Fruit fly (Drosophila melanogaster) whole organism, embryonic: Measurements from ENCODE around the gene Uba2.

Experiments
- Bdp1 ChIP-seq: fragments of 200-800 bp; sonication (Bioruptor generic); optimal IDR thresholded peaks from 3 replicates; lab custom pipeline; 2016; ENCODE audit warnings: missing biosample characterization, missing genetic modification characterization
- Bteb2 ChIP-seq: fragments of 200-800 bp; sonication (Bioruptor generic); optimal IDR thresholded peaks from 2 replicates; lab custom pipeline; 2016; ENCODE audit warnings: missing biosample characterization, missing genetic modification characterization
- C15 ChIP-seq: fragments of 200-800 bp; sonication (Bioruptor generic); IDR thresholded peaks from 3 replicates; pipeline ENCODE4 v1.3.6; 2022; ENCODE audit warnings: missing biosample characterization, missing genetic modification characterization
- CG10431 ChIP-seq: fragments of 200-800 bp; sonication (Bioruptor generic); optimal IDR thresholded peaks from 3 replicates; lab custom pipeline; 2018; ENCODE audit warnings: missing biosample characterization, mild to moderate bottlenecking, missing genetic modification characterization
- CG10654 ChIP-seq: fragments of 200-800 bp; sonication (Bioruptor generic); optimal IDR thresholded peaks from 2 replicates; lab custom pipeline; 2016; ENCODE audit warnings: missing biosample characterization, missing genetic modification characterization
- CG14860 ChIP-seq: fragments of 200-800 bp; sonication (Bioruptor generic); IDR thresholded peaks from 3 replicates; pipeline ENCODE4 v1.3.6; 2022; ENCODE audit warnings: missing biosample characterization, missing genetic modification characterization; ENCODE audit not compliant: partially characterized antibody
- CG17359 ChIP-seq: fragments of 200-800 bp; sonication (Bioruptor generic); optimal IDR thresholded peaks from 3 replicates; lab custom pipeline; 2018; ENCODE audit warnings: missing biosample characterization, mild to moderate bottlenecking, missing genetic modification characterization, moderate library complexity
- CG2116 ChIP-seq: fragments of 200-800 bp; sonication (Bioruptor generic); optimal IDR thresholded peaks from 3 replicates; lab custom pipeline; 2018; ENCODE audit warnings: missing biosample characterization, mild to moderate bottlenecking, missing genetic modification characterization
- CG2889 ChIP-seq: fragments of 200-800 bp; sonication (Bioruptor generic); IDR thresholded peaks from 3 replicates; pipeline ENCODE4 v1.3.6; 2022; ENCODE audit warnings: missing biosample characterization, missing genetic modification characterization
- CG30431 ChIP-seq: fragments of 200-800 bp; sonication (Bioruptor generic); optimal IDR thresholded peaks from 2 replicates; lab custom pipeline; 2017; ENCODE audit warnings: missing biosample characterization, missing genetic modification characterization
- CG31388 ChIP-seq: fragments of 200-800 bp; sonication (Bioruptor generic); optimal IDR thresholded peaks from 2 replicates; lab custom pipeline; 2016; ENCODE audit warnings: missing biosample characterization, missing genetic modification characterization
- CG32767 ChIP-seq: fragments of 200-800 bp; sonication (Bioruptor generic); IDR thresholded peaks from 2 replicates; pipeline ENCODE4 v1.3.6; 2022; ENCODE audit warnings: missing biosample characterization, missing genetic modification characterization
- CG3407 ChIP-seq: fragments of 200-800 bp; sonication (Bioruptor generic); optimal IDR thresholded peaks from 2 replicates; lab custom pipeline; 2018; ENCODE audit warnings: missing biosample characterization, mild to moderate bottlenecking, missing genetic modification characterization
- CG43689 ChIP-seq: fragments of 200-800 bp; sonication (Bioruptor generic); IDR thresholded peaks from 2 replicates; pipeline ENCODE4 v1.3.6; 2022; ENCODE audit warnings: missing biosample characterization, missing genetic modification characterization
- CG6683 ChIP-seq: fragments of 200-800 bp; sonication (Bioruptor generic); optimal IDR thresholded peaks from 2 replicates; lab custom pipeline; 2017; ENCODE audit warnings: missing biosample characterization, mild to moderate bottlenecking, missing genetic modification characterization, missing genetic modification reagents
- CG7271 ChIP-seq: fragments of 200-800 bp; sonication (Bioruptor generic); optimal IDR thresholded peaks from 2 replicates; lab custom pipeline; 2018; ENCODE audit warnings: missing biosample characterization, mild to moderate bottlenecking, missing genetic modification characterization, moderate library complexity
- Dek ChIP-seq: fragments of 200-800 bp; sonication (Bioruptor generic); optimal IDR thresholded peaks from 3 replicates; lab custom pipeline; 2019; ENCODE audit warnings: missing biosample characterization, mild to moderate bottlenecking, missing genetic modification characterization, moderate library complexity
- Dip3 ChIP-seq: fragments of 200-800 bp; sonication (Bioruptor generic); optimal IDR thresholded peaks from 3 replicates; lab custom pipeline; 2016; ENCODE audit warnings: missing biosample characterization, missing genetic modification characterization
- Drgx ChIP-seq: fragments of 200-800 bp; sonication (Bioruptor generic); IDR thresholded peaks from 2 replicates; pipeline ENCODE4 v1.3.6; 2022; ENCODE audit warnings: missing biosample characterization, missing genetic modification characterization
- Fer1 ChIP-seq: fragments of 200-800 bp; sonication (Bioruptor generic); optimal IDR thresholded peaks from 2 replicates; lab custom pipeline; 2017; ENCODE audit warnings: missing biosample characterization, mild to moderate bottlenecking, missing genetic modification characterization
- Gug ChIP-seq: fragments of 200-800 bp; sonication (Bioruptor generic); IDR thresholded peaks from 4 replicates; pipeline ENCODE4 v1.3.6; 2022; ENCODE audit warnings: missing biosample characterization, missing genetic modification characterization
- Hand ChIP-seq: fragments of 200-800 bp; sonication (Bioruptor generic); optimal IDR thresholded peaks from 2 replicates; lab custom pipeline; 2017; ENCODE audit warnings: mild to moderate bottlenecking, missing biosample characterization, missing genetic modification reagents, missing genetic modification characterization
- HmgZ ChIP-seq: fragments of 200-800 bp; sonication (Bioruptor generic); optimal IDR thresholded peaks from 2 replicates; lab custom pipeline; 2018; ENCODE audit warnings: missing biosample characterization, mild to moderate bottlenecking, missing genetic modification characterization
- Lhr ChIP-seq: fragments of 200-800 bp; sonication (Bioruptor generic); optimal IDR thresholded peaks from 3 replicates; lab custom pipeline; 2017; ENCODE audit warnings: mild to moderate bottlenecking, missing biosample characterization, missing genetic modification reagents, missing genetic modification characterization
- Nf-YB ChIP-seq: fragments of 200-800 bp; sonication (Bioruptor generic); optimal IDR thresholded peaks from 3 replicates; lab custom pipeline; 2019; ENCODE audit warnings: missing biosample characterization, mild to moderate bottlenecking, missing genetic modification characterization, moderate library complexity
- Pdp1 ChIP-seq, 2 experiments: fragments of 200-800 bp; sonication (Bioruptor generic); optimal IDR thresholded peaks; 3 replicates each; lab custom pipeline; 2016; ENCODE audit warnings: missing biosample characterization in 2 of 2, missing genetic modification characterization in 2 of 2, mild to moderate bottlenecking in 1 of 2, moderate library complexity in 1 of 2
- Scr ChIP-seq: fragments of 200-800 bp; sonication (Bioruptor generic); IDR thresholded peaks from 2 replicates; pipeline ENCODE4 v1.3.6; 2022; ENCODE audit warnings: missing biosample characterization, missing genetic modification characterization; ENCODE audit not compliant: partially characterized antibody
- Vsx1 ChIP-seq: fragments of 200-800 bp; sonication (Bioruptor generic); optimal IDR thresholded peaks from 2 replicates; lab custom pipeline; 2017; ENCODE audit warnings: missing biosample characterization, mild to moderate bottlenecking, missing genetic modification characterization, missing genetic modification reagents
- abd-A ChIP-seq: fragments of 200-800 bp; sonication (Bioruptor generic); optimal IDR thresholded peaks from 3 replicates; lab custom pipeline; 2019; ENCODE audit warnings: missing biosample characterization, mild to moderate bottlenecking, missing genetic modification characterization, moderate library complexity
- chif ChIP-seq, 2 experiments: fragments of 200-800 bp; sonication (Bioruptor generic); optimal IDR thresholded peaks; 3 replicates each; lab custom pipeline; 2016; ENCODE audit warnings: missing biosample characterization in 2 of 2, missing genetic modification characterization in 2 of 2
- chinmo ChIP-seq: fragments of 200-800 bp; sonication (Bioruptor generic); IDR thresholded peaks from 4 replicates; pipeline ENCODE4 v1.3.6; 2022; ENCODE audit warnings: missing biosample characterization, missing genetic modification characterization; ENCODE audit not compliant: partially characterized antibody
- chm ChIP-seq: fragments of 200-800 bp; sonication (Bioruptor generic); IDR thresholded peaks from 2 replicates; pipeline ENCODE4 v1.3.6; 2022; ENCODE audit warnings: missing biosample characterization, missing genetic modification characterization
- croc ChIP-seq: fragments of 200-800 bp; sonication (Bioruptor generic); conservative IDR thresholded peaks from 3 replicates; pipeline ENCODE4 v1.3.6; 2022; ENCODE audit warnings: missing biosample characterization, missing genetic modification characterization
- ems ChIP-seq: fragments of 200-800 bp; sonication (Bioruptor generic); optimal IDR thresholded peaks from 3 replicates; lab custom pipeline; 2016; ENCODE audit warnings: missing biosample characterization, missing genetic modification characterization
- fd3F ChIP-seq: fragments of 200-800 bp; sonication (Bioruptor generic); optimal IDR thresholded peaks from 2 replicates; lab custom pipeline; 2018; ENCODE audit warnings: missing biosample characterization, mild to moderate bottlenecking, missing genetic modification characterization, moderate library complexity
- gcm ChIP-seq: fragments of 200-800 bp; sonication (Bioruptor generic); optimal IDR thresholded peaks from 2 replicates; lab custom pipeline; 2019; ENCODE audit warnings: missing biosample characterization, mild to moderate bottlenecking, missing genetic modification characterization, moderate library complexity
- gro ChIP-seq: fragments of 200-800 bp; sonication (Bioruptor generic); optimal IDR thresholded peaks from 2 replicates; lab custom pipeline; 2016; ENCODE audit warnings: missing biosample characterization, missing genetic modification characterization
- her ChIP-seq: fragments of 200-800 bp; sonication (Bioruptor generic); optimal IDR thresholded peaks from 2 replicates; lab custom pipeline; 2016; ENCODE audit warnings: missing biosample characterization, missing genetic modification characterization
- ind ChIP-seq: fragments of 200-800 bp; sonication (Bioruptor generic); optimal IDR thresholded peaks from 3 replicates; lab custom pipeline; 2016; ENCODE audit warnings: missing biosample characterization, missing genetic modification characterization
- jigr1 ChIP-seq: fragments of 200-800 bp; sonication (Bioruptor generic); IDR thresholded peaks from 3 replicates; pipeline ENCODE4 v1.3.6; 2022; ENCODE audit warnings: missing biosample characterization, missing genetic modification characterization
- lab ChIP-seq: fragments of 200-800 bp; sonication (Bioruptor generic); optimal IDR thresholded peaks from 3 replicates; lab custom pipeline; 2017; ENCODE audit warnings: missing biosample characterization, missing genetic modification characterization, mild to moderate bottlenecking, moderate library complexity, missing genetic modification reagents
- nerfin-2 ChIP-seq: fragments of 200-800 bp; sonication (Bioruptor generic); IDR thresholded peaks from 2 replicates; pipeline ENCODE4 v1.3.6; 2022; ENCODE audit warnings: missing biosample characterization, missing genetic modification characterization; ENCODE audit not compliant: partially characterized antibody
- repo ChIP-seq: fragments of 200-800 bp; sonication (Bioruptor generic); optimal IDR thresholded peaks from 2 replicates; lab custom pipeline; 2016; ENCODE audit warnings: missing biosample characterization, missing genetic modification characterization
- rib ChIP-seq: fragments of 200-800 bp; sonication (Bioruptor generic); IDR thresholded peaks from 2 replicates; pipeline ENCODE4 v1.3.6; 2022; ENCODE audit warnings: missing biosample characterization, missing genetic modification characterization
- sens-2 ChIP-seq: fragments of 200-800 bp; sonication (Bioruptor generic); IDR thresholded peaks from 2 replicates; pipeline ENCODE4 v1.3.6; 2022; ENCODE audit warnings: missing biosample characterization, missing genetic modification characterization
- sqz ChIP-seq: fragments of 200-800 bp; sonication (Bioruptor generic); optimal IDR thresholded peaks from 3 replicates; lab custom pipeline; 2018; ENCODE audit warnings: missing biosample characterization, mild to moderate bottlenecking, missing genetic modification characterization
- stwl ChIP-seq: fragments of 200-800 bp; sonication (Bioruptor generic); optimal IDR thresholded peaks from 3 replicates; lab custom pipeline; 2018; ENCODE audit warnings: missing biosample characterization, mild to moderate bottlenecking, missing genetic modification characterization, moderate library complexity
- tll ChIP-seq, 2 experiments: fragments of 200-800 bp in 1 of 2; fragments of >200 bp in 1 of 2; sonication (Bioruptor generic) in 1 of 2; optimal IDR thresholded peaks; 2 replicates each; lab custom pipeline; 2017 to 2019; ENCODE audit warnings: missing biosample characterization in 2 of 2, missing genetic modification characterization in 2 of 2, mild to moderate bottlenecking in 1 of 2, moderate library complexity in 1 of 2
- trh ChIP-seq: fragments of 200-800 bp; sonication (Bioruptor generic); optimal IDR thresholded peaks from 2 replicates; lab custom pipeline; 2016; ENCODE audit warnings: missing biosample characterization, missing genetic modification characterization
- vvl ChIP-seq: fragments of 200-800 bp; sonication (Bioruptor generic); IDR thresholded peaks from 2 replicates; pipeline ENCODE4 v1.3.6; 2022; ENCODE audit warnings: missing biosample characterization, missing genetic modification characterization
- z ChIP-seq: fragments of 200-800 bp; sonication (Bioruptor generic); IDR thresholded peaks from 3 replicates; pipeline ENCODE4 v1.3.6; 2022; ENCODE audit warnings: missing biosample characterization, missing genetic modification characterization

Gene Uba2

dm6 chr3L:8077953-8078352 lies 49.7 kb downstream of the Uba2 start:
- no peak for TF ChIP-seq her (GFP tag; lab: Kevin White, UChicago)
- TF ChIP-seq gro (GFP tag; lab: Kevin White, UChicago) = no peak
- TF ChIP-seq Bdp1 (GFP tag; lab: Kevin White, UChicago) = no peak
- no peak for TF ChIP-seq jigr1 (GFP tag; lab: Robert Waterston, UW)
- TF ChIP-seq Pdp1 (GFP tag; optimal IDR thresholded peaks at IDR 0.05; lab: Kevin White, UChicago) = peak in 1 of 2 experiments; percentile 11
- TF ChIP-seq ind (GFP tag; lab: Kevin White, UChicago) = no peak
- TF ChIP-seq gcm (GFP tag; lab: Kevin White, UChicago) = no peak
- peak; percentile 54 for TF ChIP-seq Vsx1 (GFP tag; lab: Kevin White, UChicago)
- no peak for TF ChIP-seq CG10654
- TF ChIP-seq CG32767 (GFP tag; lab: Robert Waterston, UW) = no peak
- TF ChIP-seq sens-2 (GFP tag; lab: Robert Waterston, UW) = no peak
- no peak for TF ChIP-seq stwl (tag; lab: Kevin White, UChicago)
- no peak for TF ChIP-seq C15 (GFP tag; lab: Robert Waterston, UW)
- no peak for TF ChIP-seq chm (GFP tag; lab: Robert Waterston, UW)
- no peak for TF ChIP-seq CG31388 (GFP tag; lab: Kevin White, UChicago)
- TF ChIP-seq repo (GFP tag; lab: Kevin White, UChicago) = no peak
- no peak for TF ChIP-seq CG3407 (GFP tag; lab: Kevin White, UChicago)
- TF ChIP-seq Drgx (GFP tag; lab: Robert Waterston, UW) = no peak
- TF ChIP-seq chif (GFP tag; optimal IDR thresholded peaks at IDR 0.05; lab: Kevin White, UChicago) = no peak
- TF ChIP-seq Scr = no peak
- no peak for TF ChIP-seq lab (GFP tag; lab: Kevin White, UChicago)
- TF ChIP-seq Dip3 (GFP tag; lab: Kevin White, UChicago) = no peak
- TF ChIP-seq Hand (GFP tag; lab: Kevin White, UChicago) = no peak
- peak; percentile 81 for TF ChIP-seq vvl (GFP tag; lab: Robert Waterston, UW)
- TF ChIP-seq nerfin-2 = peak; percentile 41; the same call in 1 of the 2 replicates
- peak; percentile 53; the same call in 1 of the 3 replicates for TF ChIP-seq z (GFP tag; lab: Robert Waterston, UW)
- TF ChIP-seq Dek (tag; lab: Kevin White, UChicago) = no peak
- no peak for TF ChIP-seq CG30431 (GFP tag; lab: Kevin White, UChicago)
- TF ChIP-seq CG2116 (GFP tag; lab: Kevin White, UChicago) = no peak
- TF ChIP-seq sqz = peak; percentile 67
- no peak for TF ChIP-seq Gug (GFP tag; lab: Robert Waterston, UW)
- no peak for TF ChIP-seq rib (GFP tag; lab: Robert Waterston, UW)
- no peak for TF ChIP-seq ems (GFP tag; lab: Kevin White, UChicago)
- TF ChIP-seq CG7271 (tag; lab: Kevin White, UChicago) = no peak
- TF ChIP-seq CG17359 = no peak
- TF ChIP-seq trh (GFP tag; lab: Kevin White, UChicago) = no peak
- no peak for TF ChIP-seq CG2889 (GFP tag; lab: Robert Waterston, UW)
- TF ChIP-seq CG14860 = no peak
- no peak for TF ChIP-seq Fer1
- TF ChIP-seq CG43689 (GFP tag; lab: Robert Waterston, UW) = no peak
- TF ChIP-seq CG6683 (GFP tag; lab: Kevin White, UChicago) = no peak
- peak; percentile 84; the same call in 2 of the 4 replicates for TF ChIP-seq chinmo (GFP tag; lab: Robert Waterston, UW)
- no peak for TF ChIP-seq Bteb2 (GFP tag; lab: Kevin White, UChicago)
- no peak for TF ChIP-seq croc (GFP tag; lab: Robert Waterston, UW)
- TF ChIP-seq Lhr = no peak
- no peak for TF ChIP-seq HmgZ
- no peak for TF ChIP-seq CG10431 (GFP tag; lab: Kevin White, UChicago)
- no peak for TF ChIP-seq tll (GFP tag; optimal IDR thresholded peaks at IDR 0.05; lab: Kevin White, UChicago)
- peak; percentile 17 for TF ChIP-seq abd-A
- no peak for TF ChIP-seq fd3F
- no peak for TF ChIP-seq Nf-YB (GFP tag; lab: Kevin White, UChicago)
